Fruit fly (Drosophila melanogaster) whole organism, embryonic: ENCODE data around the gene MP1.

Experiments
- Awh ChIP-seq: fragments of 200-800 bp; sonication (Bioruptor generic); IDR thresholded peaks from 2 replicates; pipeline ENCODE4, ENCODE4 v1.3.6; 2022; ENCODE audit warnings: missing biosample characterization, missing genetic modification characterization
- CG11247 ChIP-seq: fragments of 200-800 bp; sonication (Bioruptor generic); IDR thresholded peaks from 2 replicates; pipeline ENCODE4 v1.3.6; 2022; ENCODE audit warnings: missing biosample characterization, missing genetic modification characterization
- CG1233 ChIP-seq: fragments of 200-800 bp; sonication (Bioruptor generic); optimal IDR thresholded peaks from 4 replicates; lab custom pipeline; 2018; ENCODE audit warnings: missing biosample characterization, mild to moderate bottlenecking, missing genetic modification characterization
- CG12744 ChIP-seq: fragments of 200-800 bp; sonication (Bioruptor generic); optimal IDR thresholded peaks from 2 replicates; lab custom pipeline; 2016; ENCODE audit warnings: missing biosample characterization, missing genetic modification characterization
- CG1602 ChIP-seq: fragments of 200-800 bp; sonication (Bioruptor generic); optimal IDR thresholded peaks from 3 replicates; lab custom pipeline; 2016; ENCODE audit warnings: missing biosample characterization, missing genetic modification characterization
- CG16779 ChIP-seq: fragments of 200-800 bp; sonication (Bioruptor generic); IDR thresholded peaks from 2 replicates; pipeline ENCODE4 v1.3.6; 2022; ENCODE audit warnings: missing biosample characterization, missing genetic modification characterization
- CG16863 ChIP-seq: fragments of 200-800 bp; sonication (Bioruptor generic); optimal IDR thresholded peaks from 3 replicates; lab custom pipeline; 2016; ENCODE audit warnings: missing biosample characterization, missing genetic modification characterization
- CG17361 ChIP-seq: fragments of 200-800 bp; sonication (Bioruptor generic); IDR thresholded peaks from 3 replicates; pipeline ENCODE4 v1.3.6; 2022; ENCODE audit warnings: missing biosample characterization, missing genetic modification characterization
- CG17385 ChIP-seq: fragments of 200-800 bp; sonication (Bioruptor generic); optimal IDR thresholded peaks from 3 replicates; lab custom pipeline; 2018; ENCODE audit warnings: missing biosample characterization, mild to moderate bottlenecking, missing genetic modification characterization
- CG1792 ChIP-seq: fragments of 200-800 bp; sonication (Bioruptor generic); optimal IDR thresholded peaks from 2 replicates; lab custom pipeline; 2016; ENCODE audit warnings: missing biosample characterization, missing genetic modification characterization
- CG1832 ChIP-seq: fragments of 200-800 bp; sonication (Bioruptor generic); optimal IDR thresholded peaks from 2 replicates; lab custom pipeline; 2017; ENCODE audit warnings: missing biosample characterization, mild to moderate bottlenecking, missing genetic modification characterization, inconsistent platforms
- CG18764 ChIP-seq: fragments of 200-800 bp; sonication (Bioruptor generic); optimal IDR thresholded peaks from 3 replicates; lab custom pipeline; 2016; ENCODE audit warnings: missing biosample characterization, missing genetic modification characterization
- CG4328 ChIP-seq: fragments of 200-800 bp; sonication (Bioruptor generic); optimal IDR thresholded peaks from 3 replicates; lab custom pipeline; 2017; ENCODE audit warnings: missing biosample characterization, missing genetic modification reagents, missing genetic modification characterization
- CG4820 ChIP-seq: fragments of 200-800 bp; sonication (Bioruptor generic); optimal IDR thresholded peaks from 3 replicates; lab custom pipeline; 2016; ENCODE audit warnings: missing biosample characterization, missing genetic modification characterization
- CG5180 ChIP-seq: fragments of 200-800 bp; sonication (Bioruptor generic); optimal IDR thresholded peaks from 3 replicates; lab custom pipeline; 2017; ENCODE audit warnings: missing biosample characterization, missing genetic modification characterization, mild to moderate bottlenecking, moderate library complexity, missing genetic modification reagents
- CG5953 ChIP-seq: fragments of 200-800 bp; sonication (Bioruptor generic); IDR thresholded peaks from 2 replicates; pipeline ENCODE4 v1.3.6; 2022; ENCODE audit warnings: missing biosample characterization, missing genetic modification characterization
- CG6765 ChIP-seq: fragments of 200-800 bp; sonication (Bioruptor generic); optimal IDR thresholded peaks from 3 replicates; lab custom pipeline; 2017; ENCODE audit warnings: missing biosample characterization, mild to moderate bottlenecking, missing genetic modification characterization
- CG7963 ChIP-seq: fragments of 200-800 bp; sonication (Bioruptor generic); IDR thresholded peaks from 3 replicates; pipeline ENCODE4 v1.3.6; 2022; ENCODE audit warnings: missing biosample characterization, missing genetic modification characterization; ENCODE audit not compliant: partially characterized antibody
- CG8281 ChIP-seq: fragments of 200-800 bp; sonication (Bioruptor generic); optimal IDR thresholded peaks from 2 replicates; lab custom pipeline; 2018; ENCODE audit warnings: missing biosample characterization, mild to moderate bottlenecking, missing genetic modification characterization, moderate library complexity
- CG8290 ChIP-seq, 3 experiments: fragments of 200-800 bp; sonication (Bioruptor generic); optimal IDR thresholded peaks; 2 replicates each; lab custom pipeline; 2016 to 2019; ENCODE audit warnings: missing biosample characterization in 3 of 3, missing genetic modification characterization in 3 of 3, mild to moderate bottlenecking in 2 of 3, moderate library complexity in 1 of 3
- D ChIP-seq, 2 experiments: fragments of 200-800 bp in 1 of 2; fragments of >200 bp in 1 of 2; sonication (Bioruptor generic) in 1 of 2; optimal IDR thresholded peaks; 2 replicates in 1 of 2; 3 replicates in 1 of 2; lab custom pipeline; 2017; ENCODE audit warnings: mild to moderate bottlenecking in 1 of 2, missing biosample characterization in 1 of 2, missing genetic modification characterization in 1 of 2, missing genetic modification reagents in 1 of 2
- Doc3 ChIP-seq: fragments of 200-800 bp; sonication (Bioruptor generic); IDR thresholded peaks from 3 replicates; pipeline ENCODE4 v1.3.6; 2022; ENCODE audit warnings: missing biosample characterization, missing genetic modification characterization; ENCODE audit not compliant: partially characterized antibody
- ERR ChIP-seq: fragments of 200-800 bp; sonication (Bioruptor generic); optimal IDR thresholded peaks from 2 replicates; lab custom pipeline; 2016; ENCODE audit warnings: missing biosample characterization, missing genetic modification characterization
- GATAe ChIP-seq: fragments of 200-800 bp; sonication (Bioruptor generic); conservative IDR thresholded peaks from 2 replicates; pipeline ENCODE4 v1.3.6; 2022; ENCODE audit warnings: missing biosample characterization, missing genetic modification characterization
- Hmr ChIP-seq: fragments of 200-800 bp; sonication (Bioruptor generic); optimal IDR thresholded peaks from 3 replicates; lab custom pipeline; 2017; ENCODE audit warnings: mild to moderate bottlenecking, missing biosample characterization, missing genetic modification reagents, missing genetic modification characterization
- NK7.1 ChIP-seq: fragments of 200-800 bp; sonication (Bioruptor generic); optimal IDR thresholded peaks from 3 replicates; lab custom pipeline; 2016; ENCODE audit warnings: missing biosample characterization, missing genetic modification characterization
- Neu2 ChIP-seq: fragments of 200-800 bp; sonication (Bioruptor generic); optimal IDR thresholded peaks from 3 replicates; lab custom pipeline; 2016; ENCODE audit warnings: missing biosample characterization, missing genetic modification characterization, borderline replicate concordance
- Optix ChIP-seq: fragments of 200-800 bp; sonication (Bioruptor generic); IDR thresholded peaks from 3 replicates; pipeline ENCODE4 v1.3.6; 2022; ENCODE audit warnings: missing biosample characterization, missing genetic modification characterization
- Ptx1 ChIP-seq: fragments of 200-800 bp; sonication (Bioruptor generic); IDR thresholded peaks from 2 replicates; pipeline ENCODE4 v1.3.6; 2022; ENCODE audit warnings: missing biosample characterization, missing genetic modification characterization
- Stat92E ChIP-seq, 3 experiments: fragments of >200 bp in 2 of 3; fragments of 200-800 bp in 1 of 3; sonication (Bioruptor generic) in 1 of 3; optimal IDR thresholded peaks; 2 replicates each; lab custom pipeline; 2017 to 2019; ENCODE audit warnings: missing biosample characterization in 3 of 3, missing genetic modification characterization in 3 of 3, mild to moderate bottlenecking in 1 of 3, moderate library complexity in 1 of 3
- Usf ChIP-seq: fragments of 200-800 bp; sonication (Bioruptor generic); optimal IDR thresholded peaks from 2 replicates; lab custom pipeline; 2017; ENCODE audit warnings: missing genotype, missing biosample characterization, missing genetic modification characterization
- cas ChIP-seq: fragments of 200-800 bp; sonication (Bioruptor generic); IDR thresholded peaks from 2 replicates; pipeline ENCODE4 v1.3.6; 2022; ENCODE audit warnings: missing biosample characterization, missing genetic modification characterization
- cg ChIP-seq: fragments of 200-800 bp; sonication (Bioruptor generic); optimal IDR thresholded peaks from 3 replicates; lab custom pipeline; 2019; ENCODE audit warnings: missing biosample characterization, mild to moderate bottlenecking, missing genetic modification characterization, moderate library complexity
- dimm ChIP-seq: fragments of 200-800 bp; sonication (Bioruptor generic); IDR thresholded peaks from 2 replicates; pipeline ENCODE4 v1.3.6; 2022; ENCODE audit warnings: missing biosample characterization, missing genetic modification characterization
- disco-r ChIP-seq: fragments of 200-800 bp; sonication (Bioruptor generic); optimal IDR thresholded peaks from 2 replicates; lab custom pipeline; 2016; ENCODE audit warnings: missing biosample characterization, missing genetic modification characterization
- eve ChIP-seq, 2 experiments: fragments of >200 bp; optimal IDR thresholded peaks; 2 replicates each; lab custom pipeline; 2017; ENCODE audit warnings: missing biosample characterization in 2 of 2, missing genetic modification characterization in 2 of 2
- eyg ChIP-seq: fragments of 200-800 bp; sonication (Bioruptor generic); optimal IDR thresholded peaks from 3 replicates; lab custom pipeline; 2016; ENCODE audit warnings: missing biosample characterization, missing genetic modification characterization
- fru ChIP-seq: fragments of >200 bp; optimal IDR thresholded peaks from 2 replicates; lab custom pipeline; 2017
- gcm2 ChIP-seq: fragments of 200-800 bp; sonication (Bioruptor generic); optimal IDR thresholded peaks from 2 replicates; lab custom pipeline; 2016; ENCODE audit warnings: missing biosample characterization, missing genetic modification characterization
- hb ChIP-seq: fragments of 200-800 bp; sonication (Bioruptor generic); IDR thresholded peaks from 3 replicates; pipeline ENCODE4 v1.3.6; 2022; ENCODE audit warnings: missing biosample characterization, missing genetic modification characterization; ENCODE audit not compliant: partially characterized antibody
- hth ChIP-seq: fragments of >200 bp; optimal IDR thresholded peaks from 2 replicates; lab custom pipeline; 2017; ENCODE audit warnings: inconsistent platforms
- psq ChIP-seq: fragments of 200-800 bp; sonication (Bioruptor generic); optimal IDR thresholded peaks from 2 replicates; lab custom pipeline; 2017; ENCODE audit warnings: missing biosample characterization, missing genetic modification characterization
- scrt ChIP-seq: fragments of 200-800 bp; sonication (Bioruptor generic); optimal IDR thresholded peaks from 2 replicates; lab custom pipeline; 2018; ENCODE audit warnings: missing biosample characterization, mild to moderate bottlenecking, missing genetic modification characterization, moderate library complexity
- sima ChIP-seq: fragments of 200-800 bp; sonication (Bioruptor generic); optimal IDR thresholded peaks from 2 replicates; lab custom pipeline; 2016; ENCODE audit warnings: missing biosample characterization, missing genetic modification characterization
- sisA ChIP-seq: fragments of 200-800 bp; sonication (Bioruptor generic); IDR thresholded peaks from 2 replicates; pipeline ENCODE4 v1.3.6; 2022; ENCODE audit warnings: missing biosample characterization, missing genetic modification characterization
- sr ChIP-seq: fragments of 200-800 bp; sonication (Bioruptor generic); IDR thresholded peaks from 3 replicates; pipeline ENCODE4 v1.3.6; 2022; ENCODE audit warnings: missing biosample characterization, missing genetic modification characterization
- tio ChIP-seq: fragments of 200-800 bp; sonication (Bioruptor generic); optimal IDR thresholded peaks from 2 replicates; lab custom pipeline; 2017; ENCODE audit warnings: missing biosample characterization, missing genetic modification characterization, inconsistent platforms
- trh ChIP-seq: fragments of 200-800 bp; sonication (Bioruptor generic); optimal IDR thresholded peaks from 2 replicates; lab custom pipeline; 2016; ENCODE audit warnings: missing biosample characterization, missing genetic modification characterization
- usp ChIP-seq: fragments of >200 bp; optimal IDR thresholded peaks from 2 replicates; lab custom pipeline; 2017; ENCODE audit warnings: missing biosample characterization, missing genetic modification characterization
- wek ChIP-seq: fragments of 200-800 bp; sonication (Bioruptor generic); optimal IDR thresholded peaks from 3 replicates; lab custom pipeline; 2018; ENCODE audit warnings: missing biosample characterization, mild to moderate bottlenecking, missing genetic modification characterization, moderate library complexity

The MP1 gene

dm6 chr3R:4311067-4311723, 3.5 kb downstream of the MP1 start, which contains the start of gene Suv3 (continued):
- TF ChIP-seq GATAe (GFP tag; lab: Robert Waterston, UW) = no peak
- TF ChIP-seq eve (GFP tag; optimal IDR thresholded peaks at IDR 0.05; lab: Kevin White, UChicago) = no peak
- TF ChIP-seq wek (GFP tag; lab: Kevin White, UChicago) = peak; percentile 93
- no peak for TF ChIP-seq CG1832 (GFP tag; lab: Kevin White, UChicago)
- TF ChIP-seq CG8281 (tag; lab: Kevin White, UChicago) = no peak
- TF ChIP-seq ERR = no peak
- no peak for TF ChIP-seq CG5180 (GFP tag; lab: Kevin White, UChicago)
- no peak for TF ChIP-seq usp (GFP tag; lab: Kevin White, UChicago)
- peak; percentile 47 for TF ChIP-seq CG1233 (GFP tag; lab: Kevin White, UChicago)
- no peak for TF ChIP-seq CG6765 (GFP tag; lab: Kevin White, UChicago)
- TF ChIP-seq CG7963 (GFP tag; lab: Robert Waterston, UW) = no peak
- no peak for TF ChIP-seq gcm2 (GFP tag; lab: Kevin White, UChicago)
- no peak for TF ChIP-seq CG5953 (GFP tag; lab: Robert Waterston, UW)
- peak; percentile 8 for TF ChIP-seq psq
- TF ChIP-seq Doc3 (GFP tag; lab: Robert Waterston, UW) = peak; percentile 25; the same call in 1 of the 3 replicates
- TF ChIP-seq trh (GFP tag; lab: Kevin White, UChicago) = no peak
- TF ChIP-seq CG1792 (GFP tag; lab: Kevin White, UChicago) = no peak
- TF ChIP-seq dimm (GFP tag; lab: Robert Waterston, UW) = no peak
- TF ChIP-seq Usf (GFP tag; lab: Kevin White, UChicago) = no peak
- no peak for TF ChIP-seq eyg (GFP tag; lab: Kevin White, UChicago)
- no peak for TF ChIP-seq Awh (GFP tag; lab: Robert Waterston, UW)
- TF ChIP-seq Optix (GFP tag; lab: Robert Waterston, UW) = no peak
- peak; percentile 85 for TF ChIP-seq CG17361 (GFP tag; lab: Robert Waterston, UW)
- no peak for TF ChIP-seq sisA (GFP tag; lab: Robert Waterston, UW)
- peak; percentile 32; the same call in 1 of the 2 replicates for TF ChIP-seq CG11247 (GFP tag; lab: Robert Waterston, UW)
- no peak for TF ChIP-seq CG17385 (GFP tag; lab: Kevin White, UChicago)
- no peak for TF ChIP-seq NK7.1 (GFP tag; lab: Kevin White, UChicago)
- no peak for TF ChIP-seq fru (lab: Kevin White, UChicago)
- TF ChIP-seq Ptx1 (GFP tag; lab: Robert Waterston, UW) = peak; percentile 60; the same call in 1 of the 2 replicates
- TF ChIP-seq Neu2 = no peak
- no peak for TF ChIP-seq disco-r (GFP tag; lab: Kevin White, UChicago)
- no peak for TF ChIP-seq Hmr
- no peak for TF ChIP-seq hth (lab: Kevin White, UChicago)
- peak; percentile 19 for TF ChIP-seq CG4328 (GFP tag; lab: Kevin White, UChicago)
- no peak for TF ChIP-seq CG8290 (GFP tag; optimal IDR thresholded peaks at IDR 0.05; lab: Kevin White, UChicago)
- TF ChIP-seq CG8290 (tag; optimal IDR thresholded peaks at IDR 0.05; lab: Kevin White, UChicago) = no peak
- TF ChIP-seq scrt (GFP tag; lab: Kevin White, UChicago) = no peak
- TF ChIP-seq CG18764 (GFP tag; lab: Kevin White, UChicago) = no peak
- TF ChIP-seq CG1602 (GFP tag; lab: Kevin White, UChicago) = no peak
- TF ChIP-seq D (optimal IDR thresholded peaks at IDR 0.05; lab: Kevin White, UChicago) = no peak
- no peak for TF ChIP-seq D (GFP tag; optimal IDR thresholded peaks at IDR 0.05; lab: Kevin White, UChicago)
- no peak for TF ChIP-seq tio (GFP tag; lab: Kevin White, UChicago)
- no peak for TF ChIP-seq Stat92E (GFP tag; optimal IDR thresholded peaks at IDR 0.05; lab: Kevin White, UChicago)
- TF ChIP-seq cas (GFP tag; lab: Robert Waterston, UW) = no peak
- TF ChIP-seq CG16779 (GFP tag; lab: Robert Waterston, UW) = no peak
- no peak for TF ChIP-seq CG16863
- no peak for TF ChIP-seq hb (GFP tag; lab: Robert Waterston, UW)
- TF ChIP-seq CG12744 = no peak
- TF ChIP-seq sima (GFP tag; lab: Kevin White, UChicago) = no peak
- no peak for TF ChIP-seq CG4820 (GFP tag; lab: Kevin White, UChicago)
- TF ChIP-seq cg (GFP tag; lab: Kevin White, UChicago) = no peak
- no peak for TF ChIP-seq sr (GFP tag; lab: Robert Waterston, UW)
